Worm (Caenorhabditis elegans): ENCODE data around the gene lin-5.

Gene lin-5

DNA sequence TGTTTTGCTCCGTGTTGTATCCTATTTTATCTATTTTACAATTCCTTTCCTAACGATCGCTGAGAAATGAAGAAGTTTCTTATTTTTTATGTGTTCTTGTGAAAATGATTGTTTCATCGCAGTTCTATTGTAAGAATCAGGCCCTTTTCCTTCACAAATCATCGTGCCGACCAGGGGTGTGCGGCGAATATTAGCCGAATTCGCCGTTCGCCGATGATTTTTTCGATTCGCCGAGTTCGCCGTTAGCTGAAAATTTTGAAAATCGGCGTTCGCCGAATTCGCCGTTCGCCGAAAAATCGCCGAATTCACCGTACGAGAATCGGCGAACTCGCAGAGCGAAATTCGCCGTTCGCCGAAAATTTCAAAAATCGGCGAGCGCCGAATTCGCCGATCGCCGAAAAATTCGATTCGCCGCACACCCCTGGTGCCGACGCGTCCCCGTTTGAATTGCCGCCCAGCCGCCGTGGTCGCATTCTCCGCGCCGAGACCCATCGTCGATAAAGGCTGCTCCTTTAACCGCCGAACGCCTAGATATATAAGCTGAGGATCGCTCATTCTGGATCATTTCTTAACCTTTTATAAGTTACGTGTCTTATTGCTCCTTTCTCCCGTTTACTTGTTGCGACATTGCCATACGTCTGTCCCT, 3.2 kb downstream of the lin-5 start (continued):
- peak; percentile 25 for TF ChIP-seq athp-1 (tag; optimal IDR thresholded peaks at IDR 0.05)
- TF ChIP-seq akir-1 (GFP tag; optimal IDR thresholded peaks at IDR 0.05) = no peak
- TF ChIP-seq T07F8.4 (tag; optimal IDR thresholded peaks at IDR 0.05) = no peak
- TF ChIP-seq F22D6.2 (tag; optimal IDR thresholded peaks at IDR 0.05) = no peak
- no peak for TF ChIP-seq ceh-58 (GFP tag; IDR thresholded peaks at IDR 0.05)
- no peak for TF ChIP-seq F37B4.10 (GFP tag; IDR thresholded peaks at IDR 0.05)
- no peak for TF ChIP-seq xnd-1 (tag; optimal IDR thresholded peaks at IDR 0.05)
- no peak for TF ChIP-seq nhr-120 (GFP tag; IDR thresholded peaks at IDR 0.05)
- no peak for TF ChIP-seq K11D2.4 (GFP tag; IDR thresholded peaks at IDR 0.05)
- TF ChIP-seq chd-7 (tag; optimal IDR thresholded peaks at IDR 0.05) = peak; percentile 21
- no peak for TF ChIP-seq ztf-26 (tag; optimal IDR thresholded peaks at IDR 0.05)
- no peak for TF ChIP-seq T26A5.8 (tag; optimal IDR thresholded peaks at IDR 0.05)
- no peak for TF ChIP-seq cebp-2 (GFP tag; IDR thresholded peaks at IDR 0.05)
- TF ChIP-seq hsf-1 (GFP tag; IDR thresholded peaks at IDR 0.05) = peak; percentile 59
- no peak for TF ChIP-seq F39B2.1 (GFP tag; IDR thresholded peaks at IDR 0.05)
- TF ChIP-seq Y53F4B.3 (GFP tag; IDR thresholded peaks at IDR 0.05) = no peak
- peak; percentile 39 for TF ChIP-seq mcd-1 (GFP tag; IDR thresholded peaks at IDR 0.05)
- TF ChIP-seq let-607 (tag; optimal IDR thresholded peaks at IDR 0.05) = no peak
- TF ChIP-seq ekl-4 (GFP tag; IDR thresholded peaks at IDR 0.05) = no peak
- no peak for TF ChIP-seq rec-8 (tag; optimal IDR thresholded peaks at IDR 0.05)
- TF ChIP-seq pbrm-1 (GFP tag; IDR thresholded peaks at IDR 0.05) = no peak
- no peak for TF ChIP-seq hlh-26 (GFP tag; conservative IDR thresholded peaks at IDR 0.05)
- TF ChIP-seq F55B11.4 (tag; optimal IDR thresholded peaks at IDR 0.05; ENCODE audit: borderline replicate concordance, insufficient read depth) = no peak
- TF ChIP-seq ccch-3 (GFP tag; optimal IDR thresholded peaks at IDR 0.05) = no peak
- no peak for TF ChIP-seq F57A8.1 (GFP tag; optimal IDR thresholded peaks at IDR 0.05)
- TF ChIP-seq die-1 (tag; optimal IDR thresholded peaks at IDR 0.05) = peak; percentile 9
- TF ChIP-seq F33H1.4 (GFP tag; IDR thresholded peaks at IDR 0.05) = peak; percentile 71
- no peak for TF ChIP-seq snpc-4 (GFP tag; optimal IDR thresholded peaks at IDR 0.05)
- TF ChIP-seq snpc-4 (tag; optimal IDR thresholded peaks at IDR 0.05) = no peak
- peak; percentile 50 for TF ChIP-seq B0336.3 (GFP tag; IDR thresholded peaks at IDR 0.05)
- no peak for TF ChIP-seq snpc-3.4 (tag; optimal IDR thresholded peaks at IDR 0.05)
- TF ChIP-seq ztf-22 (GFP tag; optimal IDR thresholded peaks at IDR 0.05) = no peak
- no peak for TF ChIP-seq ceh-40 (GFP tag; IDR thresholded peaks at IDR 0.05)
- TF ChIP-seq pha-4 (tag; optimal IDR thresholded peaks at IDR 0.05) = no peak
- no peak for TF ChIP-seq sdz-38 (tag; optimal IDR thresholded peaks at IDR 0.05)
- no peak for TF ChIP-seq mes-4 (tag; optimal IDR thresholded peaks at IDR 0.05)
- TF ChIP-seq lin-54 (GFP tag; optimal IDR thresholded peaks at IDR 0.05) = peak; percentile 75
- no peak for TF ChIP-seq nhr-27 (tag; optimal IDR thresholded peaks at IDR 0.05)
- no peak for TF ChIP-seq bed-2 (GFP tag; IDR thresholded peaks at IDR 0.05)
- TF ChIP-seq rcor-1 (GFP tag; IDR thresholded peaks at IDR 0.05) = no peak
- TF ChIP-seq dox-1 (GFP tag; IDR thresholded peaks at IDR 0.05) = no peak
- TF ChIP-seq attf-5 (GFP tag; optimal IDR thresholded peaks at IDR 0.05) = no peak
- TF ChIP-seq hrde-1 (tag; optimal IDR thresholded peaks at IDR 0.05; ENCODE audit: borderline replicate concordance) = no peak
- no peak for TF ChIP-seq Y56A3A.18 (GFP tag; IDR thresholded peaks at IDR 0.05)
- no peak for TF ChIP-seq lir-1 (GFP tag; conservative IDR thresholded peaks at IDR 0.05)
- TF ChIP-seq Y67H2A.10 (GFP tag; conservative IDR thresholded peaks at IDR 0.05) = 0 out of 2 replicates have a peak, but pooled peaks have one; percentile 11
- TF ChIP-seq lin-26 (GFP tag; IDR thresholded peaks at IDR 0.05) = no peak
- TF ChIP-seq somi-1 (GFP tag; optimal IDR thresholded peaks at IDR 0.05) = no peak
